Fruit fly (Drosophila melanogaster): ENCODE measurements around the gene Hipk.
A peak's percentile ranks its signal among the peaks of the same experiment; 100 is the strongest.

Hipk gene

DNA sequence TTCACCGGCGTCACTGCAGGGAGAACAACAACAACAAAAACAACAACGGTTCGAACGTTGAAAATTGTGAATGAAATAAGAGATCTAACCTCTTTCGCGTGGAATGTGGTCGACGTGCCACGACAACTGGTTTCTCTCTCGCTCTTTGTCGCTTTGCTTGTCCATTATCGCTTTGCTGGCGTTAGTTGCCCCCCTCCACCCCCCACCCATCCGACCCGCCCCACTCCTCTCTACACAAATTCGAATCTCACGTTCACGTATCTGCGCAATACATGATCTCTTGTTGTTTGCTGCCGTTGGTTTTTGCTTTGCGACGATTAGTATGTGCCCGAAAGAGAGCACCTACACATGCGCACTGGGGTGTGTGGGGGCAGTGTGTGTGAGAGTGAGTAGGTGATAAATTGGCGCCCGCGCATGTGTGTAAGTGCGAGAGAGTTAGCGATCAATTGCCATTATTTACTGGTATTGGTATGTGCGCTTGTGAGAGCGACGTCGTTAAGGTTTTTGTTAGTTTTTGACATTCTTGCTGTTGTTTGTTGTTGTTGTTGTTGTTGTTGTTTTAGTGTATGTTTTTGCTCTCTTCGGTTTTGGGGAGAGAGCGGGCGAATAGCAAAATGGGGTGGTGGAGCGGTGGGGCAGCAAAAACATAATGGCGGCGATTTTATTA lies 73.8 kb downstream of the Hipk start (continued):
- TF ChIP-seq sug (tag; optimal IDR thresholded peaks at IDR 0.05): peak; percentile 74
- peak; percentile 2 for TF ChIP-seq CG5180 (GFP tag; optimal IDR thresholded peaks at IDR 0.05)
- peak; percentile 70 for TF ChIP-seq B-H2 (GFP tag; optimal IDR thresholded peaks at IDR 0.05)
- TF ChIP-seq CG16813 (GFP tag; IDR thresholded peaks at IDR 0.05; ENCODE audit: partially characterized antibody): no peak
- TF ChIP-seq CG2875 (GFP tag; optimal IDR thresholded peaks at IDR 0.05): no peak
- 0 out of 2 replicates have a peak, but pooled peaks have one; percentile 6 for TF ChIP-seq Nf-YA (GFP tag; IDR thresholded peaks at IDR 0.05)
- TF ChIP-seq CG1024 (GFP tag; IDR thresholded peaks at IDR 0.05): no peak
- 0 out of 2 replicates have a peak, but pooled peaks have one; percentile 39 for TF ChIP-seq CG10321 (GFP tag; IDR thresholded peaks at IDR 0.05)
- peak; percentile 28; the same call in 1 of the 3 replicates for TF ChIP-seq Aef1 (GFP tag; IDR thresholded peaks at IDR 0.05)
- TF ChIP-seq lab (GFP tag; optimal IDR thresholded peaks at IDR 0.05): peak; percentile 41
- peak; percentile 42 for TF ChIP-seq kay (GFP tag; optimal IDR thresholded peaks at IDR 0.05)
- peak; percentile 14 for TF ChIP-seq CG18599 (GFP tag; optimal IDR thresholded peaks at IDR 0.05)
- peak; percentile 43 for TF ChIP-seq Med (GFP tag)
- no peak for TF ChIP-seq CG13296 (GFP tag; optimal IDR thresholded peaks at IDR 0.05)
- no peak for TF ChIP-seq CkIIα-i1 (GFP tag; IDR thresholded peaks at IDR 0.05)
- peak; percentile 61 for TF ChIP-seq GATAe (GFP tag; conservative IDR thresholded peaks at IDR 0.05)
- no peak for TF ChIP-seq CG13123 (GFP tag; optimal IDR thresholded peaks at IDR 0.05)
- 0 out of 3 replicates have a peak, but pooled peaks have one; percentile 13 for TF ChIP-seq dysf (GFP tag; IDR thresholded peaks at IDR 0.05)
- peak in 1 of 3 experiments; percentile 74 for TF ChIP-seq lola (GFP tag; optimal IDR thresholded peaks at IDR 0.05)
- TF ChIP-seq Atf6 (GFP tag; IDR thresholded peaks at IDR 0.05): 0 out of 2 replicates have a peak, but pooled peaks have one; percentile 11
- TF ChIP-seq kni (GFP tag; optimal IDR thresholded peaks at IDR 0.05): peak; percentile 99
- peak; percentile 5 for TF ChIP-seq nerfin-1 (tag; optimal IDR thresholded peaks at IDR 0.05)
- TF ChIP-seq fd64A (GFP tag; optimal IDR thresholded peaks at IDR 0.05): peak; percentile 21
- peak; percentile 39 for TF ChIP-seq pfk (GFP tag; optimal IDR thresholded peaks at IDR 0.05)
- no peak for TF ChIP-seq salm (tag; optimal IDR thresholded peaks at IDR 0.05)
- TF ChIP-seq ewg (GFP tag; optimal IDR thresholded peaks at IDR 0.05): peak; percentile 12
- no peak for TF ChIP-seq hb (GFP tag; IDR thresholded peaks at IDR 0.05; ENCODE audit: partially characterized antibody)
- TF ChIP-seq CG6272 (GFP tag; IDR thresholded peaks at IDR 0.05): no peak
- 0 out of 3 replicates have a peak, but pooled peaks have one; percentile 23 for TF ChIP-seq CG2199 (GFP tag; IDR thresholded peaks at IDR 0.05)
- no peak for TF ChIP-seq CG7963 (GFP tag; IDR thresholded peaks at IDR 0.05; ENCODE audit: partially characterized antibody)
- TF ChIP-seq CG3838 (GFP tag; optimal IDR thresholded peaks at IDR 0.05): peak; percentile 80
- TF ChIP-seq dmrt99B (tag; optimal IDR thresholded peaks at IDR 0.05): no peak
- peak; percentile 100 for TF ChIP-seq sd (tag; optimal IDR thresholded peaks at IDR 0.05)
- peak; percentile 87 for TF ChIP-seq CG8765 (GFP tag; IDR thresholded peaks at IDR 0.05)
- peak; percentile 92 for TF ChIP-seq CG10543 (GFP tag; optimal IDR thresholded peaks at IDR 0.05)
- TF ChIP-seq Hr78 (GFP tag; optimal IDR thresholded peaks at IDR 0.05): peak in 1 of 2 experiments; percentile 80
- peak; percentile 21; the same call in 1 of the 2 replicates for TF ChIP-seq amos (GFP tag; IDR thresholded peaks at IDR 0.05; ENCODE audit: partially characterized antibody)
- TF ChIP-seq CG9609 (GFP tag; optimal IDR thresholded peaks at IDR 0.05): no peak
- TF ChIP-seq CG16863 (GFP tag; optimal IDR thresholded peaks at IDR 0.05): no peak
- TF ChIP-seq Fer1 (GFP tag; optimal IDR thresholded peaks at IDR 0.05): peak; percentile 36
- no peak for TF ChIP-seq CG2129 (GFP tag; IDR thresholded peaks at IDR 0.05; ENCODE audit: partially characterized antibody)
- TF ChIP-seq CTCF (GFP tag; optimal IDR thresholded peaks at IDR 0.05): no peak
- no peak for TF ChIP-seq trh (GFP tag; optimal IDR thresholded peaks at IDR 0.05)
- TF ChIP-seq phol (tag; optimal IDR thresholded peaks at IDR 0.05): peak; percentile 19
- TF ChIP-seq C15 (GFP tag; IDR thresholded peaks at IDR 0.05): no peak
- no peak for TF ChIP-seq YL-1 (GFP tag; optimal IDR thresholded peaks at IDR 0.05)
- peak; percentile 32 for TF ChIP-seq CG15479 (GFP tag; optimal IDR thresholded peaks at IDR 0.05)
- TF ChIP-seq cwo (GFP tag; optimal IDR thresholded peaks at IDR 0.05): peak; percentile 78

Measured in whole organism, embryonic.